Worm (Caenorhabditis elegans): ENCODE results near the gene ZK892.5.

ZK892.5 gene

DNA sequence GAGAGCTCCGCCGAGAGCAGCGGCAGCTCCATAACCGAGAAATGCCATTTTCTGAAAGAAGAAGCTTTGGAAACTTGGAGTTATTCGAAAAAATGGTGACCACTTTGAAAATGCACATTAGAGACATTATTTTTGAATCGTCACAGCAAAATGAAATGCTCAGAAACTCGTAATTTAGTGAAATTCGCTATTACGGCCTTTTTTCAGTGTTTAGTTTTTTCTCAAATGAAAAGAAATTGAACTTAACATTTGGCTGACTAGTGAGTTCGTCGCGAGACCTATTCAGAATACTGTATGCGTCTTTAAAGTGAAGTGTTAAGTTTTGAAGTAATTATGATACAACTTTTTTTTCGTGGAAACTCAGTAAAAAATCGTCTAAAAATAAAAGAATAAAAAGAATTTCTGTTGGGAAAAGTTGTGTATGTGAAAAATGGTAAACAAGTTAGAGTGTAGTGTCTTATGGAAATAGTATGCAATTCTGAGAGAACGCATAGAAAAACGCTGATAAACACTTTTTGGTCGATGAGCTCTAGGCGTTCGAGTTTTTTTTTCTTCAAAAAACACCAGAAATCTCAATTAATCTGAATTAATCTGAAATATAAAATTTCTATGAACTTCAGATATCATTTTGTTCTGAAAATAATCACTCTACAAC, 37.5 kb upstream of the ZK892.5 start, which contains the start of gene R53.5:
R53.5 (minus strand) TSS at position 51 of the 655 bp plus-strand sequence.
- TF ChIP-seq sem-2 (GFP tag; optimal IDR thresholded peaks at IDR 0.05): no peak
- no peak for TF ChIP-seq tbx-8 (GFP tag; optimal IDR thresholded peaks at IDR 0.05)
- TF ChIP-seq sptf-1 (tag; optimal IDR thresholded peaks at IDR 0.05): no peak
- TF ChIP-seq ceh-83 (GFP tag; optimal IDR thresholded peaks at IDR 0.05): no peak
- TF ChIP-seq mls-2 (tag; optimal IDR thresholded peaks at IDR 0.05): no peak
- TF ChIP-seq zip-8 (tag; optimal IDR thresholded peaks at IDR 0.05): no peak
- no peak for TF ChIP-seq unc-39 (tag; optimal IDR thresholded peaks at IDR 0.05)

DNA sequence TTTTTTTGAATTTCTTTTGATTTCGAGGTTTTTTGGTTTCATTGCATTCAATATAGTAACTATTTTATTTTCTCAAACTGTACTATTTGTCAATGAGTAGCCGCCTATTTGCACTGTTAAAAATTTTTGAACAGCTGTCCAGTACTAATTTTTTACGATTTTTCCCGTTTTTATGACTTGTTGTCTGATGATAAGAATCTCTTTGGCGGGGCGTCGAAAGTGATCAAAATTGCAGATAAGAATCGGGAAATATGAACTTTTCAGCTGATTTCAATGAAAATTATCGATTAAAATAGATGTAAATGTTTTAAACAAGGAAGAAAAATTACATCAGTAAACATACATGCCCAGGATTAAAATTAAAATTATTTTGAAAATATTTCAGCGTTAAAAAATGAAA, 33.8 kb upstream of the ZK892.5 start:
- TF ChIP-seq unc-62 (GFP tag; optimal IDR thresholded peaks at IDR 0.05) (no peak), sem-2 (GFP tag; optimal IDR thresholded peaks at IDR 0.05) (no peak), ceh-83 (GFP tag; optimal IDR thresholded peaks at IDR 0.05) (no peak), elt-1 (tag; optimal IDR thresholded peaks at IDR 0.05; ENCODE audit: borderline replicate concordance, insufficient read depth) (peak; percentile 52)

DNA sequence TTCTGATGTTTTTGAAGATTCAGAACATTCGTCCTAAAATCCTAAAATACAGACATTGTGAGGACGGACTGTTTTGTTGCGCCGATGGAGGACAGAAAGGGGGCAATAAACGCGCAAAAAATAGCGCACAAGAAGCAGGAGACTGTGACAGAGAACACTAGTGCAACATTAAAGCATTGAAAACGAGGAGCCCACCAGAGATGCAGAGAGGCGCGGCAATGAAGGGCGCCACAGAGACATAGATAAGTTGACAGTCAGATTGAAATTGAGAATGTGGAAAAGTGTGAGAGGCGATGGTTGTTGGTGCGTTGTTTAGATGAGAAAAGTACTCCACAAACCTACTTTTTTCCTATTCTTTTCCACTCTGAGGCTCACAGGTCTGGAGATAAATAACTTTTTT, 33.0 kb upstream of the ZK892.5 start, which contains the start of gene aakg-5:
aakg-5 (minus strand) TSS at position 159 of the 400 bp plus-strand sequence.
- peak; percentile 4 for TF ChIP-seq unc-120 (tag; optimal IDR thresholded peaks at IDR 0.05; ENCODE audit: poor library complexity, severe bottlenecking)
- no peak for TF ChIP-seq ceh-83 (GFP tag; optimal IDR thresholded peaks at IDR 0.05)
- TF ChIP-seq pha-4 (tag; optimal IDR thresholded peaks at IDR 0.05): peak; percentile 43

DNA sequence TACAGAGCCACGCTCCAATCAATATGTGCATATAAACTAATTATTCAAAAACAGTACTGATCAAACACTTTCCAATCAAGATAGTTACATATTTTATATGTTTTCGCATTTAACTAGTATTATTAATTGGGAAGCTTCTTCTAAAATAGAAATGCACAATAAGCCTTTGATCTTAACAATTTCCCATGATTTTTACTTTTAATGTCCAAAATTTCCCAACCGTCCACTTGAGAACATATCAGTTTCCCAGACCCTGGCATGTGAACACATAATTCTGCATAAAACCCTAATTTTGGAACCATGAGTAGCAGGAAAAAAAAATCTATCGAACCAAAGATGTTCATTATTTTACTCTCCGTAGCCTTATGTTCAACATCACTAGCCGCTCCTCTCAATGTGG, 31.6 kb upstream of the ZK892.5 start, which contains the start of gene R53.8:
R53.8 (plus strand) TSS at position 301 of the 400 bp plus-strand sequence.
- no peak for TF ChIP-seq lin-13 (tag; optimal IDR thresholded peaks at IDR 0.05)

DNA sequence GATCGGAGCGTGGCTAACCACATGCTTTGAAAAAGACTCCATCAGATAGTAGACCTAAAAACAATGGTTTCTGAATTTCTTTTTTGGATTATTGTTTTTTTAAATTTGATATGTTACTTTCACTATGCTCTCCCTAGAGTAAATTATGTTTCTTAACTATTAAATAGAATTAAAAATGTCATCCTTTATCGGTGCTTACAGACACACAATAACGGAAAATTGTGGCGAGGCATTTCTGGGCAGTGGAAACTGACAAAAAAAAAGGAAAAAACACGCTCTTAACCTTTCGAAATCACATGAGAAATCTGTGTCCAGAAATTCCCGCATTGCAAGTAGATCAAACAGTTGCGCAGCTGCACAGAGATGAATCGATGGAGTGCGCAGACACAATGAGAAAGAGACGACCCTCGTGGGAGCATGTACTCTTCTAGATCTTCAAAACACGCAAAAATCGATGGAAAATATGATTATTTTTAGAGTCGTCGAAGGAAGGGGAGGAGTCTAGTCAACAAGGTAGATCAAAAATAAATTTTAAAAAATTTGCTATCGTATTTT, 27.9 kb upstream of the ZK892.5 start, which contains the start of gene ZK892.6:
ZK892.6 (minus strand) TSS at position 51 of the 555 bp plus-strand sequence.
- no peak for TF ChIP-seq bed-3 (GFP tag; optimal IDR thresholded peaks at IDR 0.05)
- TF ChIP-seq nhr-12 (tag; optimal IDR thresholded peaks at IDR 0.05): no peak
- no peak for TF ChIP-seq ztf-11 (tag; optimal IDR thresholded peaks at IDR 0.05)
- TF ChIP-seq M03D4.4 (tag; optimal IDR thresholded peaks at IDR 0.05): no peak
- TF ChIP-seq elt-3 (tag; optimal IDR thresholded peaks at IDR 0.05): no peak
- no peak for TF ChIP-seq nhr-76 (tag; optimal IDR thresholded peaks at IDR 0.05)
- TF ChIP-seq pha-4 (tag; optimal IDR thresholded peaks at IDR 0.05): no peak
- no peak for TF ChIP-seq ceh-83 (GFP tag; optimal IDR thresholded peaks at IDR 0.05)
- TF ChIP-seq lin-13 (tag; optimal IDR thresholded peaks at IDR 0.05): no peak
- no peak for TF ChIP-seq hlh-1 (tag; optimal IDR thresholded peaks at IDR 0.05)
- TF ChIP-seq unc-39 (tag; optimal IDR thresholded peaks at IDR 0.05): no peak
- no peak for TF ChIP-seq tbx-8 (GFP tag; optimal IDR thresholded peaks at IDR 0.05)
- TF ChIP-seq nhr-28 (tag; optimal IDR thresholded peaks at IDR 0.05): no peak
- TF ChIP-seq ceh-39 (tag; optimal IDR thresholded peaks at IDR 0.05): no peak
- no peak for TF ChIP-seq mep-1 (tag; optimal IDR thresholded peaks at IDR 0.05)

DNA sequence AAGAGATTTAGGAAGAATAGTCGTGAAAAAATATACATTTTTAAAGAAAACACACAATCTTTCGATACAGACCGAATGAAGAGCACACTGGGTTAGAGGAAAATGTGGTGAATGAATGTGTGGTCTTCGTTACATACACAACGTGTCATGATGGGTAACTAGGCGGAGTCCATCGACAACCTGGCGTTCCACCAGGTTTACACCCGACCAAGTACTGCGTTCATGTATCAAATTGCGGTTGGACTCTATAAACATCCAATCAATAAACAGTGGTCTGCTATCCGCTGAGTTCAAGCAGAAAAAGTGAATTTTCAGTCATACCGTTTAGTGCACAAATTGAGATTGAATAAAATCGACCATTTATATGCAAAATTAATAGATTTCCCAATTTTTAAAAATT, 26.3 kb upstream of the ZK892.5 start, which contains the start of gene sdz-38:
sdz-38 (minus strand) TSS at position 101 of the 400 bp plus-strand sequence.
- TF ChIP-seq lsy-2 (tag; optimal IDR thresholded peaks at IDR 0.05): no peak
- TF ChIP-seq ham-2 (GFP tag; optimal IDR thresholded peaks at IDR 0.05): no peak
- TF ChIP-seq snpc-4 (tag; optimal IDR thresholded peaks at IDR 0.05): no peak
- TF ChIP-seq nhr-237 (tag; optimal IDR thresholded peaks at IDR 0.05): no peak
- TF ChIP-seq M03D4.4 (tag; optimal IDR thresholded peaks at IDR 0.05): no peak
- TF ChIP-seq ztf-11 (tag; optimal IDR thresholded peaks at IDR 0.05): no peak

DNA sequence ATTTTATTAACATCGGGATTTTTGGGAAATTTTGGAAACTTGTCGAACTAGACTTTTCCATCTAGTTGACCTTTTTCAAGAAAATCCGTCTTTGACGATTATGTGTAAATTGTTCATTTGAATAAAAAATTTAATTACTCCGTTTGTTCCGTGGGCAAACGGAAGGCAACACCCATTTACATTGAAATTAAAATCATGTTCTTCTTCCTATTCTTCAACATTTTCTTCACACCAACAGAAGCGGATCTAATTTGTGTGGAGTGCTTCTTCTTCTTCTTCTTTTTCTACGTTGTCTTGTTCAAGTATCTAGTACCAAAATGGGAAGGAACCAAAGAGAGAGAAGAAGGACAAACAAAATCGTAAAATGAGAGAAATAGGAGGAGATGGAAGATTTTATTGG, 25.6 kb upstream of the ZK892.5 start:
- TF ChIP-seq ceh-83 (GFP tag; optimal IDR thresholded peaks at IDR 0.05) (no peak), blmp-1 (tag; optimal IDR thresholded peaks at IDR 0.05) (no peak), elt-3 (tag; optimal IDR thresholded peaks at IDR 0.05) (no peak), ces-1 (GFP tag; optimal IDR thresholded peaks at IDR 0.05) (peak; percentile 93), unc-39 (tag; optimal IDR thresholded peaks at IDR 0.05) (no peak)

Measured in whole organism, mixed stage, embryonic.